Worm (Caenorhabditis elegans) whole organism, young adult: Measurements from ENCODE around the gene Y69A2AR.31.

ENCODE experiments used
- B0035.1 ChIP-seq: sonication (generic microtip); optimal IDR thresholded peaks from 2 replicates; lab custom pipeline; 2016; ENCODE audit warnings: missing genetic modification characterization, mild to moderate bottlenecking, missing compliant biosample characterization, missing genotype, missing genetic modification reagents
- C06A6.2 ChIP-seq: fragments of 200-800 bp; sonication (Bioruptor generic); conservative IDR thresholded peaks from 2 replicates; pipeline ENCODE4 v1.3.6; 2022; ENCODE audit warnings: missing genetic modification characterization, missing compliant biosample characterization
- C17E4.6 ChIP-seq: fragments of 200-800 bp; sonication (Bioruptor generic); IDR thresholded peaks from 2 replicates; pipeline ENCODE4 v1.3.6; 2022; ENCODE audit warnings: missing genetic modification reagents, missing genetic modification characterization, missing compliant biosample characterization
- F22D6.2 ChIP-seq: sonication (generic microtip); optimal IDR thresholded peaks from 2 replicates; lab custom pipeline; 2016; ENCODE audit warnings: mild to moderate bottlenecking, missing genetic modification characterization, missing compliant biosample characterization
- F23B12.7 ChIP-seq: sonication (generic microtip); optimal IDR thresholded peaks from 2 replicates; lab custom pipeline; 2017; ENCODE audit warnings: missing genetic modification characterization, mild to moderate bottlenecking, missing compliant biosample characterization, antibody characterized with exemption, moderate library complexity; ENCODE audit not compliant: insufficient read depth
- F39B2.1 ChIP-seq: fragments of 200-800 bp; sonication (Bioruptor generic); IDR thresholded peaks from 2 replicates; pipeline ENCODE4 v1.3.6; 2022; ENCODE audit warnings: missing genetic modification reagents, missing genetic modification characterization, missing compliant biosample characterization
- F57A8.1 ChIP-seq: fragments of 200-800 bp; sonication (Bioruptor generic); optimal IDR thresholded peaks from 2 replicates; lab custom pipeline; 2018; ENCODE audit warnings: mild to moderate bottlenecking, missing genetic modification characterization, moderate library complexity, missing compliant biosample characterization
- F57C9.4 ChIP-seq: sonication (generic microtip); optimal IDR thresholded peaks from 2 replicates; lab custom pipeline; 2017; ENCODE audit warnings: mild to moderate bottlenecking, missing genetic modification characterization, missing compliant biosample characterization
- K12H6.12 ChIP-seq: fragments of 200-800 bp; sonication (Bioruptor generic); optimal IDR thresholded peaks from 2 replicates; lab custom pipeline; 2018; ENCODE audit warnings: mild to moderate bottlenecking, missing genetic modification characterization, missing compliant biosample characterization
- T26A5.8 ChIP-seq: sonication (generic microtip); optimal IDR thresholded peaks from 2 replicates; lab custom pipeline; 2016; ENCODE audit warnings: missing genetic modification characterization, missing compliant biosample characterization
- Y53F4B.3 ChIP-seq: fragments of 200-800 bp; sonication (Bioruptor generic); IDR thresholded peaks from 2 replicates; pipeline ENCODE4 v1.3.6; 2022; ENCODE audit warnings: missing genetic modification reagents, missing genetic modification characterization, missing compliant biosample characterization
- akir-1 ChIP-seq: fragments of 200-800 bp; sonication (Bioruptor generic); optimal IDR thresholded peaks from 2 replicates; lab custom pipeline; 2018; ENCODE audit warnings: mild to moderate bottlenecking, missing genetic modification characterization, moderate library complexity, missing compliant biosample characterization
- ama-1 ChIP-seq, 3 experiments: fragments of 150-350 bp in 1 of 3; sonication (generic microtip) in 2 of 3; optimal IDR thresholded peaks; 2 replicates each; lab custom pipeline; 2014 to 2018; ENCODE audit warnings: missing biosample characterization in 2 of 3, missing genetic modification characterization in 2 of 3, missing genetic modification reagents in 2 of 3
- athp-1 ChIP-seq: sonication (generic microtip); optimal IDR thresholded peaks from 2 replicates; lab custom pipeline; 2017; ENCODE audit warnings: mild to moderate bottlenecking, missing genetic modification characterization, missing compliant biosample characterization
- attf-3 ChIP-seq: fragments of 200-800 bp; sonication (Bioruptor generic); conservative IDR thresholded peaks from 2 replicates; pipeline ENCODE4 v1.3.6; 2022; ENCODE audit warnings: missing genetic modification reagents, missing genetic modification characterization, missing compliant biosample characterization
- attf-5 ChIP-seq: fragments of 200-800 bp; sonication (Bioruptor generic); optimal IDR thresholded peaks from 2 replicates; lab custom pipeline; 2018; ENCODE audit warnings: mild to moderate bottlenecking, missing genetic modification characterization, missing compliant biosample characterization
- attf-6 ChIP-seq: fragments of 200-800 bp; sonication (Bioruptor generic); IDR thresholded peaks from 2 replicates; pipeline ENCODE4 v1.3.6; 2022; ENCODE audit warnings: missing genetic modification reagents, missing genetic modification characterization, missing compliant biosample characterization
- ceh-27 ChIP-seq: fragments of 200-800 bp; sonication (Bioruptor generic); optimal IDR thresholded peaks from 2 replicates; lab custom pipeline; 2018; ENCODE audit warnings: mild to moderate bottlenecking, missing genetic modification characterization, moderate library complexity, missing compliant biosample characterization
- ceh-79 ChIP-seq: sonication (generic microtip); optimal IDR thresholded peaks from 2 replicates; lab custom pipeline; 2017; ENCODE audit warnings: mild to moderate bottlenecking, missing genetic modification characterization, missing compliant biosample characterization
- dpff-1 ChIP-seq: sonication (generic microtip); optimal IDR thresholded peaks from 2 replicates; lab custom pipeline; 2017; ENCODE audit warnings: mild to moderate bottlenecking, missing genetic modification characterization, missing compliant biosample characterization
- egl-18 ChIP-seq: fragments of 200-800 bp; sonication (Bioruptor generic); IDR thresholded peaks from 2 replicates; pipeline ENCODE4 v1.3.6; 2022; ENCODE audit warnings: missing genetic modification reagents, missing genetic modification characterization, missing compliant biosample characterization
- egrh-3 ChIP-seq: fragments of 200-800 bp; sonication (Bioruptor generic); IDR thresholded peaks from 2 replicates; pipeline ENCODE4 v1.3.6; 2022; ENCODE audit warnings: missing genetic modification reagents, missing genetic modification characterization, missing compliant biosample characterization
- ekl-4 ChIP-seq: fragments of 200-800 bp; sonication (Bioruptor generic); IDR thresholded peaks from 2 replicates; pipeline ENCODE4 v1.3.6; 2022; ENCODE audit warnings: missing genetic modification reagents, missing genetic modification characterization, missing compliant biosample characterization
- him-1 ChIP-seq: sonication (generic microtip); optimal IDR thresholded peaks from 2 replicates; lab custom pipeline; 2016; ENCODE audit warnings: missing genotype, missing genetic modification reagents, missing genetic modification characterization, missing compliant biosample characterization
- lag-1 ChIP-seq: fragments of 200-800 bp; sonication (Bioruptor generic); IDR thresholded peaks from 2 replicates; pipeline ENCODE4 v1.3.6; 2022; ENCODE audit warnings: missing genetic modification reagents, missing genetic modification characterization, missing compliant biosample characterization
- madf-10 ChIP-seq: sonication (generic microtip); optimal IDR thresholded peaks from 2 replicates; lab custom pipeline; 2016; ENCODE audit warnings: mild to moderate bottlenecking, missing genetic modification characterization, missing compliant biosample characterization
- madf-8 ChIP-seq: fragments of 200-800 bp; sonication (Bioruptor generic); conservative IDR thresholded peaks from 2 replicates; pipeline ENCODE4 v1.3.6; 2022; ENCODE audit warnings: missing genetic modification reagents, missing genetic modification characterization, missing compliant biosample characterization
- mel-28 ChIP-seq: sonication (generic microtip); optimal IDR thresholded peaks from 2 replicates; lab custom pipeline; 2016; ENCODE audit warnings: borderline replicate concordance, mild to moderate bottlenecking, missing genetic modification characterization, missing compliant biosample characterization
- mes-4 ChIP-seq: sonication (generic microtip); optimal IDR thresholded peaks from 2 replicates; lab custom pipeline; 2016; ENCODE audit warnings: missing genotype, missing genetic modification characterization, missing compliant biosample characterization
- nfya-1 ChIP-seq: sonication (generic microtip); optimal IDR thresholded peaks from 2 replicates; lab custom pipeline; 2017; ENCODE audit warnings: antibody characterized with exemption, missing compliant biosample characterization, missing genetic modification characterization, borderline replicate concordance; ENCODE audit not compliant: insufficient read depth
- nhr-80 ChIP-seq: sonication (generic microtip); optimal IDR thresholded peaks from 2 replicates; lab custom pipeline; 2016; ENCODE audit warnings: missing genetic modification characterization, missing compliant biosample characterization
- pha-4 ChIP-seq: fragments of 150-350 bp; sonication (generic microtip); optimal IDR thresholded peaks from 2 replicates; lab custom pipeline; 2014; ENCODE audit warnings: missing biosample characterization, missing genetic modification reagents, missing genetic modification characterization
- rec-8 ChIP-seq, 2 experiments: sonication (generic microtip); optimal IDR thresholded peaks; 2 replicates each; lab custom pipeline; 2016; ENCODE audit warnings: mild to moderate bottlenecking in 2 of 2, missing genetic modification characterization in 2 of 2, missing genetic modification reagents in 2 of 2, missing genotype in 2 of 2, missing biosample characterization in 1 of 2, missing compliant biosample characterization in 1 of 2, moderate library complexity in 1 of 2
- rpc-1 ChIP-seq, 2 experiments: fragments of 150-350 bp in 1 of 2; sonication (generic microtip) in 1 of 2; optimal IDR thresholded peaks; 2 replicates each; lab custom pipeline; 2014 to 2018; ENCODE audit warnings: missing biosample characterization in 1 of 2, missing genetic modification characterization in 1 of 2, missing genetic modification reagents in 1 of 2, missing genotype in 1 of 2
- snpc-1.1 ChIP-seq: sonication (generic microtip); optimal IDR thresholded peaks from 2 replicates; lab custom pipeline; 2017; ENCODE audit warnings: missing genetic modification characterization, mild to moderate bottlenecking, missing compliant biosample characterization, antibody characterized with exemption, moderate library complexity, missing genotype, missing genetic modification reagents; ENCODE audit not compliant: insufficient read depth
- snpc-1.3 ChIP-seq: sonication (generic microtip); optimal IDR thresholded peaks from 2 replicates; lab custom pipeline; 2017; ENCODE audit warnings: missing genetic modification characterization, mild to moderate bottlenecking, missing compliant biosample characterization, antibody characterized with exemption, moderate library complexity, missing genotype, missing genetic modification reagents; ENCODE audit not compliant: insufficient read depth
- snpc-4 ChIP-seq, 5 experiments: fragments of 150-350 bp in 1 of 5; sonication (generic microtip) in 4 of 5; optimal IDR thresholded peaks; 2 replicates each; lab custom pipeline; 2014 to 2018; ENCODE audit warnings: missing genetic modification characterization in 5 of 5, missing biosample characterization in 3 of 5, antibody characterized with exemption in 2 of 5, mild to moderate bottlenecking in 2 of 5, missing compliant biosample characterization in 2 of 5, missing genotype in 2 of 5, moderate library complexity in 2 of 5, missing genetic modification reagents in 1 of 5
- sptf-2 ChIP-seq: fragments of 200-800 bp; sonication (Bioruptor generic); optimal IDR thresholded peaks from 2 replicates; lab custom pipeline; 2018; ENCODE audit warnings: mild to moderate bottlenecking, missing genetic modification characterization, missing compliant biosample characterization
- unc-130 ChIP-seq: sonication (generic microtip); optimal IDR thresholded peaks from 2 replicates; lab custom pipeline; 2016; ENCODE audit warnings: missing genetic modification reagents, missing genetic modification characterization, missing compliant biosample characterization
- unc-62 ChIP-seq: fragments of 150-350 bp; optimal IDR thresholded peaks from 2 replicates; lab custom pipeline; 2014; ENCODE audit warnings: missing biosample characterization, missing genetic modification reagents, missing genetic modification characterization
- zfh-2 ChIP-seq: fragments of 200-800 bp; sonication (Bioruptor generic); conservative IDR thresholded peaks from 2 replicates; pipeline ENCODE4 v1.3.6; 2022; ENCODE audit warnings: missing genetic modification reagents, missing genetic modification characterization, missing compliant biosample characterization
- ztf-25 ChIP-seq: fragments of 200-800 bp; sonication (Bioruptor generic); IDR thresholded peaks from 2 replicates; pipeline ENCODE4 v1.3.6; 2022; ENCODE audit warnings: missing genetic modification reagents, missing genetic modification characterization, missing compliant biosample characterization
- ztf-6 ChIP-seq: fragments of 200-800 bp; sonication (Bioruptor generic); IDR thresholded peaks from 2 replicates; pipeline ENCODE4 v1.3.6; 2022; ENCODE audit warnings: missing genetic modification reagents, missing genetic modification characterization, missing compliant biosample characterization

Gene Y69A2AR.31

ce11 chrIV:2663953-2664900, at the start of gene Y69A2AR.31 (continued):
- TF ChIP-seq snpc-1.1 (tag; lab: Kevin White, UChicago) (peak; percentile 47), ceh-27 (GFP tag; lab: Kevin White, UChicago) (no peak), attf-5 (GFP tag; lab: Kevin White, UChicago) (peak; percentile 48), Y53F4B.3 (no peak), pha-4 (tag; lab: Kevin White, UChicago) (no peak), egrh-3 (no peak), snpc-4 (GFP tag; optimal IDR thresholded peaks at IDR 0.05; lab: Kevin White, UChicago) (peak; percentile 49), snpc-4 (tag; optimal IDR thresholded peaks at IDR 0.05; lab: Kevin White, UChicago) (peak in 1 of 4 experiments; percentile 27), akir-1 (GFP tag; lab: Kevin White, UChicago) (no peak), rpc-1 (optimal IDR thresholded peaks at IDR 0.05; lab: Kevin White, UChicago) (peak; percentile 88), rpc-1 (tag; optimal IDR thresholded peaks at IDR 0.05; lab: Kevin White, UChicago) (peak; percentile 94), unc-130 (GFP tag; lab: Kevin White, UChicago) (no peak), ama-1 (optimal IDR thresholded peaks at IDR 0.05; lab: Kevin White, UChicago) (no peak), ama-1 (GFP tag; optimal IDR thresholded peaks at IDR 0.05; lab: Kevin White, UChicago) (peak; percentile 52 to 77), T26A5.8 (tag; lab: Kevin White, UChicago) (peak; percentile 53), madf-8 (GFP tag; lab: Robert Waterston, UW) (no peak), C06A6.2 (no peak), F57A8.1 (GFP tag; lab: Kevin White, UChicago) (no peak), sptf-2 (GFP tag; lab: Kevin White, UChicago) (no peak), mel-28 (tag; lab: Kevin White, UChicago) (no peak), snpc-1.3 (tag; lab: Kevin White, UChicago) (peak; percentile 87), ztf-25 (GFP tag; lab: Robert Waterston, UW) (peak; percentile 82), madf-10 (tag; lab: Kevin White, UChicago) (no peak), C17E4.6 (GFP tag; lab: Robert Waterston, UW) (no peak), F39B2.1 (GFP tag; lab: Robert Waterston, UW) (no peak), nfya-1 (tag; lab: Kevin White, UChicago) (no peak), athp-1 (tag; lab: Kevin White, UChicago) (peak; percentile 66), F22D6.2 (tag; lab: Kevin White, UChicago) (no peak), B0035.1 (tag; lab: Kevin White, UChicago) (no peak), F57C9.4 (no peak), him-1 (tag; lab: Kevin White, UChicago) (peak; percentile 35), ceh-79 (tag; lab: Kevin White, UChicago) (peak; percentile 24), nhr-80 (tag; lab: Kevin White, UChicago) (no peak), lag-1 (GFP tag; lab: Robert Waterston, UW) (no peak), ekl-4 (GFP tag; lab: Robert Waterston, UW) (no peak)
- TF ChIP-seq, all 124 proteins: peak for 36

DNA sequence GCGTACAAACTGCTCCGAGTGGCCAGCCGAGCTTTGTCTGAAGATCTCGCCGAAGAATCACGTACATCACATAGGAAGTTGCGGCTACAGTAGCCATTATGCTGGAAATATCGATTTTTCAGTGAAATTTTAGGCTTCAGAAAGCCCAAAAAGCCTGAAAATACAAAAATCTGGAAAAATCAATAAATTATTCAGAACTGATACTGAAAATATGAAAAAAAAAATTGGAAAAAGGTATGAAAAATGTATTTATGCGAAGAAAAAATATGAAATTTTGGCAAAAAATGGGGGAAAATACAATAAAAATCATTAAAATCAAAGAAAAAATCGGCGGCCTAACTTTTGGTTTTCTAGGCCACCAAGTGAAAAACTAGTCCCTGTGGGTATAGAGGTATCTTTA, 49.1 kb upstream of the Y69A2AR.31 start, which contains the start of gene Y94H6A.12:
Gene Y94H6A.12 (minus strand): TSS at position 101 of the 400 bp plus-strand sequence.
- TF ChIP-seq ztf-6 (no peak), egl-18 (GFP tag; lab: Robert Waterston, UW) (no peak), zfh-2 (GFP tag; lab: Robert Waterston, UW) (no peak), attf-6 (GFP tag; lab: Robert Waterston, UW) (no peak), unc-62 (GFP tag; lab: Kevin White, UChicago) (no peak), madf-8 (GFP tag; lab: Robert Waterston, UW) (no peak), dpff-1 (no peak), B0035.1 (tag; lab: Kevin White, UChicago) (no peak), K12H6.12 (tag; lab: Kevin White, UChicago) (no peak), mes-4 (tag; lab: Kevin White, UChicago) (no peak), rec-8 (tag; optimal IDR thresholded peaks at IDR 0.05; lab: Kevin White, UChicago) (no peak), attf-3 (no peak), F23B12.7 (no peak), C06A6.2 (no peak)
